Worm (Caenorhabditis elegans) whole organism, early embryonic: ENCODE data around the gene gos-28.

Experiments used
- B0310.2 ChIP-seq: sonication (generic microtip); optimal IDR thresholded peaks from 2 replicates; lab custom pipeline; 2016; ENCODE audit warnings: mild to moderate bottlenecking, missing genetic modification characterization, missing compliant biosample characterization
- F13C5.2 ChIP-seq: sonication (generic microtip); optimal IDR thresholded peaks from 2 replicates; lab custom pipeline; 2017; ENCODE audit warnings: mild to moderate bottlenecking, missing genetic modification characterization, inconsistent platforms, missing compliant biosample characterization
- aly-1 ChIP-seq: sonication (generic microtip); optimal IDR thresholded peaks from 2 replicates; lab custom pipeline; 2016; ENCODE audit warnings: missing genetic modification characterization, missing compliant biosample characterization
- ama-1 ChIP-seq: fragments of 150-350 bp; optimal IDR thresholded peaks from 2 replicates; lab custom pipeline; 2014
- ceh-13 ChIP-seq: fragments of 200-800 bp; sonication (Bioruptor generic); optimal IDR thresholded peaks from 2 replicates; lab custom pipeline; 2018; ENCODE audit warnings: mild to moderate bottlenecking, missing genetic modification characterization, missing compliant biosample characterization
- ceh-36 ChIP-seq: sonication (generic microtip); optimal IDR thresholded peaks from 2 replicates; lab custom pipeline; 2016; ENCODE audit warnings: missing genetic modification characterization, inconsistent platforms, missing compliant biosample characterization
- ets-7 ChIP-seq: sonication (generic microtip); optimal IDR thresholded peaks from 2 replicates; lab custom pipeline; 2016; ENCODE audit warnings: missing genotype, missing genetic modification characterization, missing compliant biosample characterization
- flt-1 ChIP-seq: fragments of 200-800 bp; sonication (Bioruptor generic); IDR thresholded peaks from 2 replicates; pipeline ENCODE4 v1.3.6; 2022; ENCODE audit warnings: missing genetic modification characterization, missing compliant biosample characterization
- hmbx-1 ChIP-seq: sonication (generic microtip); optimal IDR thresholded peaks from 2 replicates; lab custom pipeline; 2016; ENCODE audit warnings: mild to moderate bottlenecking, missing genetic modification characterization, missing compliant biosample characterization
- hmg-4 ChIP-seq: fragments of 200-800 bp; sonication (Bioruptor generic); optimal IDR thresholded peaks from 2 replicates; lab custom pipeline; 2018; ENCODE audit warnings: mild to moderate bottlenecking, missing genetic modification characterization, missing compliant biosample characterization
- hnd-1 ChIP-seq: sonication (generic microtip); optimal IDR thresholded peaks from 2 replicates; lab custom pipeline; 2016; ENCODE audit warnings: missing genetic modification characterization, missing compliant biosample characterization
- pes-1 ChIP-seq: fragments of 200-800 bp; sonication (Bioruptor generic); IDR thresholded peaks from 2 replicates; pipeline ENCODE4 v1.3.6; 2022; ENCODE audit warnings: missing genetic modification reagents, missing genetic modification characterization, missing compliant biosample characterization
- scrt-1 ChIP-seq: fragments of 200-800 bp; sonication (Bioruptor generic); IDR thresholded peaks from 2 replicates; pipeline ENCODE4 v1.3.6; 2022; ENCODE audit warnings: missing genetic modification characterization, missing compliant biosample characterization
- sea-1 ChIP-seq: fragments of 200-800 bp; sonication (Bioruptor generic); conservative IDR thresholded peaks from 2 replicates; pipeline ENCODE4 v1.3.6; 2022; ENCODE audit warnings: missing genetic modification characterization, missing compliant biosample characterization
- tbx-11 ChIP-seq: fragments of 200-800 bp; sonication (Bioruptor generic); IDR thresholded peaks from 2 replicates; pipeline ENCODE4 v1.3.6; 2022; ENCODE audit warnings: missing genetic modification characterization, missing compliant biosample characterization
- tbx-37 ChIP-seq: fragments of 200-800 bp; sonication (Bioruptor generic); conservative IDR thresholded peaks from 2 replicates; pipeline ENCODE4 v1.3.6; 2022; ENCODE audit warnings: missing genetic modification reagents, missing genetic modification characterization, missing compliant biosample characterization
- tra-4 ChIP-seq: sonication (generic microtip); optimal IDR thresholded peaks from 2 replicates; lab custom pipeline; 2017; ENCODE audit warnings: missing genetic modification characterization, missing compliant biosample characterization

gos-28 gene

DNA sequence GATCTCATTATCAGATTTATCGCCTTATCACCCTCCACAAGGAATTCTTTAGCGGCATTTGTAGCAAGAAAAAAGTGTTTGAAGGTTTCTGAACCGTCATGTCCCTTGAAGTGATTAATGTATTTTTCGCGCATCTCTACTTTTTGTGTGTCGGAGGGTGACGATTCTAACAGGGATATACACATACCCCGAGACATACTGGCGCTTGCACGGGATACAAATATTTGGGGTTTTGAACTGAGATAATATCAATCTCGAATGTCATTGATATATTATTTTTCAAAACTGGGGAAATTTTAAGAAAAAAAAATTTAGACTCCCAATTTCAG lies 43.4 kb downstream of the gos-28 start:
- TF ChIP-seq sea-1 (no peak), aly-1 (no peak), B0310.2 (no peak), tbx-37 (GFP tag; lab: Robert Waterston, UW) (no peak), ama-1 (lab: Kevin White, UChicago) (no peak), ceh-13 (GFP tag; lab: Kevin White, UChicago) (no peak), ceh-36 (tag; lab: Kevin White, UChicago) (no peak), scrt-1 (GFP tag; lab: Robert Waterston, UW) (no peak), tbx-11 (GFP tag; lab: Robert Waterston, UW) (no peak)

DNA sequence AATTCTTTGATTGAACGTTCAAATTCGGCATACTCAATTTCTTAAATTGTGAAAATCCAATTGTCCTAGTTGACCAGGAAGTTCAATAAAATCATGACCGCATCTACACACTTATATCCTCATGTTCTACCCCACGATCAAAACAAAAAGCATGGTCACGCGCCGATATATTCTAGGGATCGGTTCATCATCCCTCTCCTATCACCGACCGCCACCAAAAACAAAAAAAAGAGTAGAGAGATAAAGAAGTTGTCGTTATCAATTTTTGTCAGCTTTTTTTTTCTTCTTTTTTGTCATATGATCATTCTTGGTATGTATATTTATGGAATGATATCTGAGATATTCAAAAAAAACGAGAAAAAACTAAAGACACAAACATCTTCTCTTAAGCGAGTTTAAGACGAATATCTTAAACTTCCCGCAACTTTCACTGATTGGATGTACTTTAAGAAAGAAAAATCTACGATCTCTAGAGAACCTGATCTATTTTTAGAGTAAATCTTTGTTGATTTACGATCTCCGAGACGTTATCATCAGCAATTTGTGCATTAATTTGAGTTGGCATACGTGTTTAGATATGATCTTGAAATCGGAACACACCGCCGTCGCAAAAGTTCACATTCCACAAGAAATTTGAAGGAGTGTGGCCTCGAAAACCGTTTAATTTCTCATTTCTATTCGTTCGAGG lies 43.9 kb downstream of the gos-28 start:
- TF ChIP-seq pes-1 (GFP tag; lab: Robert Waterston, UW): no peak
- no peak for TF ChIP-seq B0310.2
- no peak for TF ChIP-seq ceh-36 (tag; lab: Kevin White, UChicago)
- no peak for TF ChIP-seq ets-7
- no peak for TF ChIP-seq hmg-4 (GFP tag; lab: Kevin White, UChicago)
- TF ChIP-seq F13C5.2 (tag; lab: Kevin White, UChicago): no peak
- no peak for TF ChIP-seq flt-1 (GFP tag; lab: Robert Waterston, UW)
- TF ChIP-seq scrt-1 (GFP tag; lab: Robert Waterston, UW): no peak
- TF ChIP-seq sea-1: no peak
- TF ChIP-seq hnd-1: no peak
- TF ChIP-seq tbx-11 (GFP tag; lab: Robert Waterston, UW): no peak
- no peak for TF ChIP-seq tbx-37 (GFP tag; lab: Robert Waterston, UW)
- TF ChIP-seq tra-4 (tag; lab: Kevin White, UChicago): no peak

DNA sequence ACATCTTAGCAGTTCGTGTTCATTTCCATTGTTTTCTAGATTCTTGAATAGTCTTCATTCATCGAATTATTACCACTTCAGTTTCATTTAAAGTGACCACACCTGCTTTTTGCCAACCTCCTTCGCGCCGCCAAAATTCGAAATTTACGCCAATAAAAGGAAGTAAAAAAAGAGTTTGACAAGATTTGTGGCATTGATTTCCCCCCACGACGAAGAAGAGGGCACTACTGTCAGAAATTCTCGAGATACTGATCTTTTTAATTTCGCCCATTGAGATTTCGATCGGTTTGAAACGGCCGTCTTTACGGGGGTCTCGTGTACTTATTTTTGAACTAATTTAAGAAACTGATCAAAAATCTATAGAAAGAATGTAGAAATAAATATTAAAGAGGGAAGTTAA lies 47.3 kb downstream of the gos-28 start:
- no peak for TF ChIP-seq flt-1 (GFP tag; lab: Robert Waterston, UW)
- TF ChIP-seq ceh-13 (GFP tag; lab: Kevin White, UChicago): no peak
- no peak for TF ChIP-seq B0310.2
- TF ChIP-seq hmg-4 (GFP tag; lab: Kevin White, UChicago): no peak
- TF ChIP-seq aly-1: no peak
- TF ChIP-seq scrt-1 (GFP tag; lab: Robert Waterston, UW): no peak
- no peak for TF ChIP-seq pes-1 (GFP tag; lab: Robert Waterston, UW)
- no peak for TF ChIP-seq F13C5.2 (tag; lab: Kevin White, UChicago)
- TF ChIP-seq sea-1: no peak
- TF ChIP-seq tbx-37 (GFP tag; lab: Robert Waterston, UW): no peak
- no peak for TF ChIP-seq hnd-1
- TF ChIP-seq tbx-11 (GFP tag; lab: Robert Waterston, UW): no peak
- TF ChIP-seq tra-4 (tag; lab: Kevin White, UChicago): no peak
- no peak for TF ChIP-seq ets-7
- no peak for TF ChIP-seq ceh-36 (tag; lab: Kevin White, UChicago)
- no peak for TF ChIP-seq hmbx-1 (tag; lab: Kevin White, UChicago)

DNA sequence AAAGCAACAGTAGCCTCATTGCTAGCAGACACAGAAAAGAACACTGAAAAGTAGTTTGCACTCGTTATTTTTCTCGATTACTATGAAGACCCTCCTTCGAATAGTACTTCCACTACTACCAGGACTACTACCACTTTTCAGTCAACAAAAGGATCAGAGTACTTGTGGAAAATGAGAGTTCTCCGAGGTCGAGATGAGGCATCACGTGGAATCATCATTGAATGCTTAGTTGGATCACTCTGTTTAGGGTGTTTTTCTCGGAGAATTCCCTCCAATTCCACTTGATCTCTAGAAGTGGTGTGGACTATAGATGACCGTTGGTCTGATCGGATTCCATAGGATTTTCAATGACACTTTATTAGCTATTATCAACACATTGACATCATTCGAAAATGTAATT lies 48.2 kb downstream of the gos-28 start:
- TF ChIP-seq aly-1 (no peak), B0310.2 (no peak), hmg-4 (GFP tag; lab: Kevin White, UChicago) (no peak), hmbx-1 (tag; lab: Kevin White, UChicago) (no peak), ama-1 (lab: Kevin White, UChicago) (no peak), sea-1 (no peak), ets-7 (no peak), hnd-1 (no peak), tra-4 (tag; lab: Kevin White, UChicago) (no peak), tbx-11 (GFP tag; lab: Robert Waterston, UW) (no peak), ceh-13 (GFP tag; lab: Kevin White, UChicago) (no peak), scrt-1 (GFP tag; lab: Robert Waterston, UW) (no peak), pes-1 (GFP tag; lab: Robert Waterston, UW) (no peak), flt-1 (GFP tag; lab: Robert Waterston, UW) (no peak), ceh-36 (tag; lab: Kevin White, UChicago) (no peak), F13C5.2 (tag; lab: Kevin White, UChicago) (no peak), tbx-37 (GFP tag; lab: Robert Waterston, UW) (no peak)

DNA sequence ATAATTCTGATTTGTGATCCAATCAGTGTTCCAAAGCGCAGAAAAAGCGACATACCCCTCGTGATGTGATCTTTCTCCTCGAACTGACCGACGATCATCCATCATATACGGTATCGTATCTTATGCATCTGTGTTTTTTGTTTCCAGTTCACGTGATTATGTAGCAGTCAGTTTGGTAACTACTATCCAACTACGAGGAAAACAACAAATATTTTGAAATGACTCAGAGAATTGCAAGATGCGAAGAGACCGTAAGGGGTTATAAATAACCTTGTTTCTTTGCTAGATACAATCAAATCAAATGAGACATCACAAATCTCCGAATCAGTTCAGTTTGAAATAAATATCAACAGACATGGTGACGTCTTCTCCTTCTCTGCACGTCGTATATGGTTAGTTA lies 48.8 kb downstream of the gos-28 start:
- no peak for TF ChIP-seq tbx-11 (GFP tag; lab: Robert Waterston, UW)
- TF ChIP-seq aly-1: no peak
- no peak for TF ChIP-seq pes-1 (GFP tag; lab: Robert Waterston, UW)
- no peak for TF ChIP-seq tra-4 (tag; lab: Kevin White, UChicago)
- TF ChIP-seq flt-1 (GFP tag; lab: Robert Waterston, UW): no peak
- no peak for TF ChIP-seq ceh-36 (tag; lab: Kevin White, UChicago)
- TF ChIP-seq hmg-4 (GFP tag; lab: Kevin White, UChicago): no peak
- TF ChIP-seq scrt-1 (GFP tag; lab: Robert Waterston, UW): no peak
- no peak for TF ChIP-seq hmbx-1 (tag; lab: Kevin White, UChicago)
- no peak for TF ChIP-seq F13C5.2 (tag; lab: Kevin White, UChicago)
- no peak for TF ChIP-seq ceh-13 (GFP tag; lab: Kevin White, UChicago)
- TF ChIP-seq hnd-1: no peak
- no peak for TF ChIP-seq B0310.2
- TF ChIP-seq tbx-37 (GFP tag; lab: Robert Waterston, UW): no peak
- no peak for TF ChIP-seq sea-1
- TF ChIP-seq ama-1 (lab: Kevin White, UChicago): no peak

DNA sequence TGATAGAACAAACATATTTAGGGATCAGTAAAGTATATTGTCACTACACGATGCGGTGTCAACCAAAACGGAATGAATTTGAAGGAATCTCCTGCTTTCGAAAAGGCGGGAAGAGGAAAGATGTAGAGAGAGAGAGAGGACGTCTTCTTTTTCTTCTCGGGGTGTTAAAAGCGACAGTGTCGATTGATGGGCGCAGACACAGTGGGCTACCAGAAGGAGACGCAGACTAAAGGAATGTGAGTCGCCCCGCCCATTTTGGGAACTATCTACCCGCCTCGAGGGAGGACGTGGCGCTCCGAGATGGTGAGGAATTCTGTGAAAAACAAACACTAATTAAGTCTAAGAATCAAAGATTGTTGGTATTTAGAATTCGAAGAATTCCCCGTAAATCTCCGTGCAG lies 49.5 kb downstream of the gos-28 start, which contains the start of the genes B0361.14 and B0361.9:
B0361.14 (minus strand) TSS at position 66 of the 400 bp plus-strand sequence.
B0361.9 (minus strand) TSS at position 166 of the 400 bp plus-strand sequence.
- TF ChIP-seq scrt-1 (GFP tag; lab: Robert Waterston, UW) (no peak), sea-1 (no peak), hmbx-1 (tag; lab: Kevin White, UChicago) (no peak), B0310.2 (no peak), tra-4 (tag; lab: Kevin White, UChicago) (no peak), hmg-4 (GFP tag; lab: Kevin White, UChicago) (no peak), ceh-13 (GFP tag; lab: Kevin White, UChicago) (no peak), F13C5.2 (tag; lab: Kevin White, UChicago) (no peak), flt-1 (GFP tag; lab: Robert Waterston, UW) (no peak), ama-1 (lab: Kevin White, UChicago) (no peak), hnd-1 (no peak), ets-7 (no peak), pes-1 (GFP tag; lab: Robert Waterston, UW) (no peak), ceh-36 (tag; lab: Kevin White, UChicago) (no peak), tbx-11 (GFP tag; lab: Robert Waterston, UW) (no peak), tbx-37 (GFP tag; lab: Robert Waterston, UW) (no peak), aly-1 (no peak)
